Worm (Caenorhabditis elegans) whole organism, L2 larva: Measurements from ENCODE around the gene abts-3.

Source experiments
- C34F6.9 ChIP-seq: fragments of 150-350 bp; optimal IDR thresholded peaks from 2 replicates; lab custom pipeline; 2014; ENCODE audit warnings: missing biosample characterization, missing genetic modification characterization
- F13H6.1 ChIP-seq: sonication (generic microtip); optimal IDR thresholded peaks from 2 replicates; lab custom pipeline; 2016; ENCODE audit warnings: missing genetic modification characterization, missing compliant biosample characterization
- ZK546.5 ChIP-seq: sonication (generic microtip); optimal IDR thresholded peaks from 2 replicates; lab custom pipeline; 2017; ENCODE audit warnings: missing biosample characterization, missing genetic modification characterization
- alr-1 ChIP-seq: fragments of 150-350 bp; optimal IDR thresholded peaks from 2 replicates; lab custom pipeline; 2014; ENCODE audit warnings: missing biosample characterization, missing genetic modification characterization
- aly-2 ChIP-seq: fragments of 150-350 bp; optimal IDR thresholded peaks from 2 replicates; lab custom pipeline; 2014; ENCODE audit warnings: missing biosample characterization, missing genetic modification characterization
- ama-1 ChIP-seq: fragments of 150-350 bp; optimal IDR thresholded peaks from 2 replicates; lab custom pipeline; 2018; ENCODE audit warnings: inconsistent platforms
- blmp-1 ChIP-seq: sonication (generic microtip); optimal IDR thresholded peaks from 2 replicates; lab custom pipeline; 2017; ENCODE audit warnings: missing genetic modification characterization, mild to moderate bottlenecking, missing compliant biosample characterization, antibody characterized with exemption, moderate library complexity; ENCODE audit not compliant: insufficient read depth
- ceh-16 ChIP-seq: fragments of 150-350 bp; optimal IDR thresholded peaks from 2 replicates; lab custom pipeline; 2014; ENCODE audit warnings: missing biosample characterization, missing genetic modification characterization
- ceh-82 ChIP-seq: fragments of 150-350 bp; optimal IDR thresholded peaks from 2 replicates; lab custom pipeline; 2014; ENCODE audit warnings: missing biosample characterization, missing genetic modification characterization
- dmd-4 ChIP-seq: sonication (generic microtip); optimal IDR thresholded peaks from 2 replicates; lab custom pipeline; 2017; ENCODE audit warnings: missing biosample characterization, missing genetic modification characterization
- egl-27 ChIP-seq: sonication (generic microtip); optimal IDR thresholded peaks from 3 replicates; lab custom pipeline; 2017; ENCODE audit warnings: missing biosample characterization, missing genetic modification reagents, missing genetic modification characterization
- elt-1 ChIP-seq: fragments of 150-350 bp; optimal IDR thresholded peaks from 2 replicates; lab custom pipeline; 2014; ENCODE audit warnings: missing biosample characterization, missing genetic modification characterization
- elt-3 ChIP-seq: sonication (generic microtip); optimal IDR thresholded peaks from 2 replicates; lab custom pipeline; 2017; ENCODE audit warnings: missing biosample characterization, missing genetic modification characterization
- fos-1 ChIP-seq: fragments of 150-350 bp; optimal IDR thresholded peaks from 2 replicates; lab custom pipeline; 2014; ENCODE audit warnings: missing biosample characterization, missing genetic modification characterization
- lin-11 ChIP-seq: fragments of 150-350 bp; sonication (generic microtip); optimal IDR thresholded peaks from 2 replicates; lab custom pipeline; 2014; ENCODE audit warnings: missing biosample characterization, missing genetic modification characterization, inconsistent platforms, mixed read lengths
- lin-39 ChIP-seq: fragments of 150-350 bp; optimal IDR thresholded peaks from 2 replicates; lab custom pipeline; 2014; ENCODE audit warnings: missing biosample characterization, missing genetic modification reagents, missing genetic modification characterization
- lsy-2 ChIP-seq, 2 experiments: fragments of 150-350 bp in 1 of 2; sonication (generic microtip) in 1 of 2; optimal IDR thresholded peaks; 2 replicates each; lab custom pipeline; 2014 to 2017; ENCODE audit warnings: missing biosample characterization in 2 of 2, missing genetic modification characterization in 2 of 2
- mab-5 ChIP-seq: fragments of 150-350 bp; optimal IDR thresholded peaks from 2 replicates; lab custom pipeline; 2014; ENCODE audit warnings: missing biosample characterization, missing genetic modification characterization
- mdl-1 ChIP-seq, 2 experiments: fragments of 150-350 bp in 1 of 2; sonication (generic microtip) in 1 of 2; optimal IDR thresholded peaks; 2 replicates each; lab custom pipeline; 2017; ENCODE audit warnings: missing biosample characterization in 2 of 2, missing genetic modification characterization in 2 of 2
- nhr-11 ChIP-seq: fragments of 150-350 bp; optimal IDR thresholded peaks from 2 replicates; lab custom pipeline; 2014; ENCODE audit warnings: missing biosample characterization, missing genetic modification characterization
- nhr-12 ChIP-seq: fragments of 150-350 bp; optimal IDR thresholded peaks from 2 replicates; lab custom pipeline; 2014; ENCODE audit warnings: missing biosample characterization, missing genetic modification characterization
- nhr-129 ChIP-seq: fragments of 150-350 bp; optimal IDR thresholded peaks from 2 replicates; lab custom pipeline; 2014; ENCODE audit warnings: missing biosample characterization, missing genetic modification characterization
- nhr-21 ChIP-seq: fragments of 150-350 bp; optimal IDR thresholded peaks from 2 replicates; lab custom pipeline; 2014; ENCODE audit warnings: missing biosample characterization, missing genetic modification characterization
- nhr-23 ChIP-seq: fragments of 150-350 bp; optimal IDR thresholded peaks from 2 replicates; lab custom pipeline; 2014; ENCODE audit warnings: missing biosample characterization, missing genetic modification reagents, missing genetic modification characterization
- nhr-237 ChIP-seq: fragments of 150-350 bp; optimal IDR thresholded peaks from 2 replicates; lab custom pipeline; 2014; ENCODE audit warnings: missing biosample characterization, missing genetic modification characterization
- nhr-25 ChIP-seq: fragments of 150-350 bp; sonication (generic microtip); optimal IDR thresholded peaks from 3 replicates; lab custom pipeline; 2014; ENCODE audit warnings: missing biosample characterization, missing genetic modification characterization
- nhr-6 ChIP-seq: fragments of 150-350 bp; optimal IDR thresholded peaks from 2 replicates; lab custom pipeline; 2014; ENCODE audit warnings: missing biosample characterization, missing genetic modification characterization
- nhr-77 ChIP-seq: fragments of 150-350 bp; optimal IDR thresholded peaks from 2 replicates; lab custom pipeline; 2014; ENCODE audit warnings: missing biosample characterization, missing genetic modification characterization
- peb-1 ChIP-seq: fragments of 150-350 bp; optimal IDR thresholded peaks from 2 replicates; lab custom pipeline; 2014; ENCODE audit warnings: missing biosample characterization, missing genetic modification characterization
- sem-4 ChIP-seq: fragments of 150-350 bp; optimal IDR thresholded peaks from 2 replicates; lab custom pipeline; 2014; ENCODE audit warnings: missing biosample characterization, missing genetic modification reagents, missing genetic modification characterization
- skn-1 ChIP-seq: sonication (generic microtip); optimal IDR thresholded peaks from 2 replicates; lab custom pipeline; 2017; ENCODE audit warnings: missing biosample characterization, missing genetic modification characterization
- sma-3 ChIP-seq: sonication (generic microtip); optimal IDR thresholded peaks from 2 replicates; lab custom pipeline; 2016; ENCODE audit warnings: missing genetic modification reagents, missing genetic modification characterization, missing compliant biosample characterization
- sma-9 ChIP-seq, 2 experiments: fragments of 150-350 bp in 1 of 2; sonication (generic microtip) in 1 of 2; optimal IDR thresholded peaks; 2 replicates each; lab custom pipeline; 2014 to 2016; ENCODE audit warnings: missing genetic modification characterization in 2 of 2, mild to moderate bottlenecking in 1 of 2, missing biosample characterization in 1 of 2, missing compliant biosample characterization in 1 of 2, missing genetic modification reagents in 1 of 2, moderate library complexity in 1 of 2
- snpc-4 ChIP-seq: fragments of 150-350 bp; optimal IDR thresholded peaks from 2 replicates; lab custom pipeline; 2014; ENCODE audit warnings: missing biosample characterization, missing genetic modification characterization
- unc-39 ChIP-seq: fragments of 150-350 bp; optimal IDR thresholded peaks from 2 replicates; lab custom pipeline; 2014; ENCODE audit warnings: missing biosample characterization, missing genetic modification characterization
- unc-55 ChIP-seq: fragments of 150-350 bp; sonication (generic microtip); optimal IDR thresholded peaks from 3 replicates; lab custom pipeline; 2014; ENCODE audit warnings: missing biosample characterization, missing genetic modification reagents, missing genetic modification characterization
- zag-1 ChIP-seq: fragments of 150-350 bp; optimal IDR thresholded peaks from 2 replicates; lab custom pipeline; 2014; ENCODE audit warnings: missing biosample characterization, missing genetic modification characterization
- ztf-4 ChIP-seq: fragments of 150-350 bp; optimal IDR thresholded peaks from 2 replicates; lab custom pipeline; 2014; ENCODE audit warnings: missing biosample characterization, missing genetic modification characterization

abts-3 gene

ce11 chrII:6170236-6170635 lies 37.5 kb downstream of the abts-3 start:
- TF ChIP-seq dmd-4 (tag; lab: Kevin White, UChicago) (no peak), nhr-129 (peak; percentile 43), F13H6.1 (tag; lab: Kevin White, UChicago) (peak; percentile 53), sma-9 (GFP tag; optimal IDR thresholded peaks at IDR 0.05; lab: Kevin White, UChicago) (peak; percentile 16), sma-9 (tag; optimal IDR thresholded peaks at IDR 0.05; lab: Kevin White, UChicago) (no peak)

DNA sequence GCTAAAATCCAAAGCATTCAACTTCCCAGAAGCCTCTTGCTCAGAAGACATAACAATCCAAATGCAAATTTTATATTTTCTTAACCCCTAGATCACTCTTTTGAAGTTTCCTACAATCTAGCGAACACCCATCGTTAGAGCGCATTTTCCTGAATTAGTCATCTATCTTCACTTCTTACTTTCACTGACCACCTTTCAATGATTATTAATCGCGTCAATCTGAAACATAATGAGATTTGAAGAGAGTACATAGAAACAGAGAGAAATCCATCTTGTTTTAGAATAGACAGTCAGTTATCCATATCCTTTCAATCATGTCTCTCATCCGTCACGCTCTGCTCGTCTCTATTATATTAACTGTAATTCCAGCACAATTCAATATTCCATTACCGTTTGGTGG lies 38.5 kb downstream of the abts-3 start, which contains the start of gene F40H3.3:
TSS of gene F40H3.3 (plus strand) at position 280 of the 400 bp plus-strand sequence.
- TF ChIP-seq sem-4 (tag; lab: Kevin White, UChicago) (no peak), lin-39 (peak; percentile 11)

DNA sequence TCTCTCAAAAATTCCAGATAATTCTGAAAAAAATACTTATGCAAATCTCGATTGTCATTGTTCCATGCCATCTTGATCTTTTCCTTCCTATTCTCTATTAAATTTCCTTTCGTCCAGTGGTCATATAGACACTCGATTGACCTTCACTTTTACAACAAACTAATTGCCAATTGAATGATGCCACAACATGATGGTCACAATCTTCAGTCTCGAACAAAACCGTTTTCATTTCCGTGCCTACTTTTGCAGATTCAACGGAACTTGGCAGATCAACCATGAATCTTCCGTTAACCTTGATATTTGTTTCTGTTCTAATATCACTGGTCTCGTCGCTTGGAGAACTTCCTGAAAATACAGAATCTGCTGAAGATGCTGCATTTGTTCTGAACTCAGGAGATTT lies 40.7 kb downstream of the abts-3 start, which contains the start of gene F40H3.2:
TSS of gene F40H3.2 (plus strand) at position 250 of the 400 bp plus-strand sequence.
- peak; percentile 21 for TF ChIP-seq nhr-25 (tag; lab: Kevin White, UChicago)
- no peak for TF ChIP-seq nhr-21 (tag; lab: Kevin White, UChicago)
- TF ChIP-seq ZK546.5 (tag; lab: Kevin White, UChicago), result no peak
- no peak for TF ChIP-seq lin-11
- no peak for TF ChIP-seq fos-1 (tag; lab: Kevin White, UChicago)
- no peak for TF ChIP-seq unc-39 (tag; lab: Kevin White, UChicago)
- TF ChIP-seq nhr-77 (tag; lab: Kevin White, UChicago), result no peak
- TF ChIP-seq nhr-6 (tag; lab: Kevin White, UChicago), result no peak
- TF ChIP-seq ceh-16 (tag; lab: Kevin White, UChicago), result no peak
- TF ChIP-seq elt-3, result no peak
- TF ChIP-seq blmp-1, result peak; percentile 15
- no peak for TF ChIP-seq ztf-4
- TF ChIP-seq, all 48 proteins: peak for 2

- TF ChIP-seq unc-55 (GFP tag; lab: Kevin White, UChicago), result peak; percentile 1
- peak; percentile 46 for TF ChIP-seq sem-4 (tag; lab: Kevin White, UChicago)
- peak; percentile 7 for TF ChIP-seq C34F6.9
- TF ChIP-seq sma-9 (GFP tag; optimal IDR thresholded peaks at IDR 0.05; lab: Kevin White, UChicago), result peak; percentile 15
- no peak for TF ChIP-seq sma-9 (tag; optimal IDR thresholded peaks at IDR 0.05; lab: Kevin White, UChicago)
- TF ChIP-seq skn-1, result no peak
These were observed 42.3 kb downstream of the abts-3 start for ce11 chrII:6175027-6175426.

DNA sequence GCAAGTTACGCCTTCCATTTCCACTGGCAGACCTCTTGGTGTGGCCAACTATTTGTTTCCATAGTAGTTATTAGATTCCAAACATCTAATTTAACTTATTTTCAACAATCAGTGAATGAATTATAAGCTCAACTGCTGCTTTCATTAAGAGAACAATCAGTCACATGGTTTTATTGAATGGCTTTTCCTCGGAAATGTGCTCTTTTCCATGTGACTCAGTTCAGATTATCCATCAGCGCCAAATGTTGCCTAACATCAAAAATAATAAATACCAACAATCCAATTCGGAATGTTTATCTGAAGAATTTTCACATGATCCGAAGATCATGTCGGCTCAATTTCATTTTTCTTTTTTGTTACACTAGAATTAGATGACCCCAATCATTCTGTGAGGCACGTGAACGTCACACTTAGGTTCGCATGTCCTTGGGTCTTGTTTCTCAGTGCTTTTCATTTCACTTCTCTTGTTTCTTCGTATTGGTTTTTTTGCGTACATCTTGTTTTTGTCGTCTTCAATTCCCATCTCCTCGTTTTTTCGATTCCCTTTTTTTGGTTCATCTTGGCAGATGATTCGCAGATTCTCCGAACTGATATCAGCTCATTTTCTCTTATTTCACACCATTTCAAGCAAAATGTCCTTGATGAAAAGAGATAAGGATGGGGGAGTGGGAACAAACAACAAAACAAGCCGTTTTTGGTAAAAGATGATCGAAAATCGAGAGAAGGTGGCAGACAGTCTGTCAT lies 43.6 kb downstream of the abts-3 start:
- TF ChIP-seq nhr-237 (tag; lab: Kevin White, UChicago), result no peak
- peak; percentile 37 for TF ChIP-seq sma-3 (GFP tag; lab: Kevin White, UChicago)
- TF ChIP-seq egl-27 (tag; lab: Kevin White, UChicago), result no peak
- no peak for TF ChIP-seq ztf-4
- peak; percentile 69 for TF ChIP-seq elt-1 (tag; lab: Kevin White, UChicago)
- no peak for TF ChIP-seq fos-1 (tag; lab: Kevin White, UChicago)
- TF ChIP-seq nhr-23 (tag; lab: Kevin White, UChicago), result peak; percentile 66
- peak; percentile 68 for TF ChIP-seq nhr-25 (tag; lab: Kevin White, UChicago)
- TF ChIP-seq dmd-4 (tag; lab: Kevin White, UChicago), result no peak
- no peak for TF ChIP-seq zag-1 (tag; lab: Kevin White, UChicago)
- no peak for TF ChIP-seq mdl-1 (tag; optimal IDR thresholded peaks at IDR 0.05; lab: Kevin White, UChicago)
- TF ChIP-seq unc-55 (GFP tag; lab: Kevin White, UChicago), result no peak
- TF ChIP-seq blmp-1, result peak; percentile 55
- TF ChIP-seq lin-11, result no peak
- no peak for TF ChIP-seq mab-5
- TF ChIP-seq nhr-12 (tag; lab: Kevin White, UChicago), result no peak
- TF ChIP-seq sma-9 (GFP tag; optimal IDR thresholded peaks at IDR 0.05; lab: Kevin White, UChicago), result peak; percentile 23
- no peak for TF ChIP-seq sma-9 (tag; optimal IDR thresholded peaks at IDR 0.05; lab: Kevin White, UChicago)
- no peak for TF ChIP-seq nhr-6 (tag; lab: Kevin White, UChicago)
- peak; percentile 38 for TF ChIP-seq nhr-129
- no peak for TF ChIP-seq lin-39
- no peak for TF ChIP-seq sem-4 (tag; lab: Kevin White, UChicago)
- no peak for TF ChIP-seq snpc-4 (tag; lab: Kevin White, UChicago)
- TF ChIP-seq ceh-16 (tag; lab: Kevin White, UChicago), result peak; percentile 61
- TF ChIP-seq unc-39 (tag; lab: Kevin White, UChicago), result no peak
- no peak for TF ChIP-seq elt-3
- TF ChIP-seq peb-1 (tag; lab: Kevin White, UChicago), result no peak
- no peak for TF ChIP-seq aly-2 (tag; lab: Kevin White, UChicago)
- peak; percentile 36 for TF ChIP-seq C34F6.9
- no peak for TF ChIP-seq nhr-11 (tag; lab: Kevin White, UChicago)
- peak in 1 of 2 experiments; percentile 37 for TF ChIP-seq lsy-2 (tag; optimal IDR thresholded peaks at IDR 0.05; lab: Kevin White, UChicago)
- no peak for TF ChIP-seq ceh-82 (tag; lab: Kevin White, UChicago)
- no peak for TF ChIP-seq ama-1 (lab: Kevin White, UChicago)
- TF ChIP-seq alr-1 (tag; lab: Kevin White, UChicago), result no peak
